Worm (Caenorhabditis elegans): Measurements from ENCODE around the gene srh-194.

ce11 chrV:4295920-4296319, 2.6 kb upstream of the srh-194 start, which contains the start of gene F47D2.11:
- TF ChIP-seq lir-1 (GFP tag; conservative IDR thresholded peaks at IDR 0.05) (no peak), madf-10 (tag; optimal IDR thresholded peaks at IDR 0.05) (no peak), Y67H2A.10 (GFP tag; conservative IDR thresholded peaks at IDR 0.05) (no peak), mel-28 (tag; optimal IDR thresholded peaks at IDR 0.05; ENCODE audit: borderline replicate concordance) (no peak), dox-1 (GFP tag; IDR thresholded peaks at IDR 0.05) (no peak), bed-2 (GFP tag; IDR thresholded peaks at IDR 0.05) (no peak), chd-7 (tag; optimal IDR thresholded peaks at IDR 0.05) (no peak), hmg-1.2 (GFP tag; IDR thresholded peaks at IDR 0.05) (no peak), attf-3 (GFP tag; conservative IDR thresholded peaks at IDR 0.05) (no peak), ceh-58 (GFP tag; IDR thresholded peaks at IDR 0.05) (no peak), mes-4 (tag; optimal IDR thresholded peaks at IDR 0.05) (no peak), zim-3 (tag; optimal IDR thresholded peaks at IDR 0.05) (no peak)
